Fruit fly (Drosophila melanogaster) whole organism, larva: ENCODE results near the gene Cdk2.
A peak's percentile ranks its signal among the peaks of the same experiment; 100 is the strongest.

ENCODE experiments used
- noc ChIP-seq: fragments of 200-800 bp; sonication (Bioruptor generic); optimal IDR thresholded peaks from 3 replicates; lab custom pipeline; 2019; ENCODE audit warnings: missing biosample characterization, mild to moderate bottlenecking, missing genetic modification characterization, moderate library complexity

Cdk2 gene

dm6 chr3R:20766156-20766486 is 30.7 kb downstream of the Cdk2 start:
- no peak for TF ChIP-seq noc (tag; lab: Kevin White, UChicago)

- TF ChIP-seq noc (tag; lab: Kevin White, UChicago) = no peak
Measured at dm6 chr3R:20772543-20772942, 37.1 kb downstream of the Cdk2 start, which contains the start of gene Takl1. Gene Takl1 (minus strand): TSS chr3R:20772601.

DNA sequence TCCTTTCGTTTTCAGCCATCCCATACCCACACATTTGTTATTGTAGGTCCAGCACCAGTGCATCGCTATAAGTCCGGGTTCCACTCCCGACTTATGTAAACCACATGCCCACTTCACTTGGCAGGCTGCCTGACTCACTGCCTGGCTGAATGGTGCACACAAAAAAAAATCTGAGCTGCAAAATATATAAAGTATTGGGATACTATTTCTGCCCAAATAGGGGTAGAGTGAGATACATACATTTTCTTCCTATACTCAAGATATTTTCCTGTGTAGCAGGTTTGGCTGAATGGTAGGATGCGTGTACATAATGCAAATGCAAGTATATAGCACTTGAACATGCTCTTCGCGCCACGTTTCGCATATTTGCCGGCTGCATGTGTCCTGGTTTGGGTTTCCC is 37.8 kb downstream of the Cdk2 start:
- no peak for TF ChIP-seq noc (tag; lab: Kevin White, UChicago)

DNA sequence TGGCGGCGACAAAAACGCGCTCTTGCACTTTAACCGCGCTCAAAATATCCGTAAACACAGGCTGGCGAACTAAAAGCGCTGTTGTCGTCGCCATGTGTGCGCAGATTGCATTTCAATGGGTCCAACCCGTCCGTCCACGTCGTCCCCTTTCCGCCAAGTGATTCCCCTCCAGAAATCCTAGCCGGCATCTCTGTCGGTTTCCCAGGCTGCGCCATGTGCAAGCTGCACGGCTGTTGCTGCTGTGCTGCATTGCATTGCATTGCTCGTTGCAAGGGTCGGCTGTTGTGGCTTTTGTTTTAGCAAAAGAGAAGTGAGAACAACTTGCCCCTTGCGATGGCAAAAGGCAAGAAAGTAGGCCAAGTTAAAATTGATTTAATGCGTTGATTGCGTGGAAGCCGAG is 38.7 kb downstream of the Cdk2 start:
- TF ChIP-seq noc (tag; lab: Kevin White, UChicago) = no peak

DNA sequence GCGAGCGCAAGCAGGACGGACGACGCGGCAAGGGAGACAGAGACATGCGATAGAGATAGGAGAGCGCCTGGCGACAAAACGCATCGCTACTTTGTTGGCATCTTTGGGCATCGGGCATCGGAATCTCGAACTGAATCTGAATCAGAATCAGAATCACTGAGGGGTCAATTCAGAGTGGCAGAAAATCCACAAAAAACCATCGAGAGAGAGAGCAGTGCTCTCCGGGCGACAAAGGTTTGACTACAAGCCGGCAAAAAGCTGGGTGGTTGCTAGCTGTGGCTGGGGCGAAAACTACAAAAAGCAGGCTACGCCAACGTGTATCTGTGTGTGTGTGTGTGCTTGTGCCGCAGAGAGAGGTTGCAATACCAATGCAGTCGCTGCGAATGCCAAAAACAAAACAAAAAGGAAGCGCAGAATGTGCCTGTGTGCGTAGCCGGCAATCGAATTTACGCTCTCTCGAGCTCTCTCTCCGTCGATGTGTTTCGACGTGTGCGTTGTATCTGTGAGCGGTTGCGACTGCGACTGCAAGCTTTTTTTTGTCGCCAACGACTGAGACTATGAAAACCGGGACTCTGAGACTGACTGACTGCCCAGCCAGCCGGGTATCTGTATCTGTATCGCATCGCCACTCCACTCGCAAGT is 43.0 kb downstream of the Cdk2 start:
- TF ChIP-seq noc (tag; lab: Kevin White, UChicago) = no peak

DNA sequence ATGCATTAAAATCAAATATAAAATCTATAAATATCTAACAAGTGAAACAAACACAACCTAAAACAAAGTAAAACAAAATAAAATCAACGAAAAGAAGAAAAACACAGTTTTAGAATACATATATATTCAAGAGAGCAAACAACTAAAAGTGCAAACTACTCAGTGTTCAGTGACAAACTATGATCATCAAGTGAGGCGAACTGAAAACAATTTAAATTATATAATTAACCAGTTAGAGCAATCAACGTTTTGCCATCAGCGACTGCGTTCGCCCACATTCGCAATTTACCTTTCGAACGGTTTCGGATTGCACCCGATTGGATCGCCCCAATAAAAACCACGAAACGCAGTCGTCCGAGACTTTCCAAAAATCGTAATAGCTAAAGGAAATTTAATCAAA is 44.1 kb downstream of the Cdk2 start:
- no peak for TF ChIP-seq noc (tag; lab: Kevin White, UChicago)

DNA sequence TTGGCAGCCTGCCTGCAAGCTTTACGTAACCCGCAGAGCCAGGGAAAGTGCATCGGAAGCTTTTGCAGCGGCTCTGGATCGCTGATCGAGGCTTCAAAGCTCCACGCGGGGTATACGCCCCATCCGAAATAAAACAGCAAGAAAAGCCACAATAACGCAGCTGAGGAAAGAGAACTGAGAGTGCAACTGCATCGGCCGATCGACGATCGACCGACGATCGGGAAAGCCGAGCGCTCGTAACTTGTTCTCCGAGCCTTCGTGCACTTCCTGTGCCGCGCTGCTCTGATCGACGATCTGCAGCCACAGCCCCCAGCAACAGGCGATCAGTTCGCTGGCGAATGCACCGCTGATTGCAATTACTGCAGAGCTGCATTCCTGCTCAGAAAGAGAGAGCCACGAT is 44.5 kb downstream of the Cdk2 start:
- no peak for TF ChIP-seq noc (tag; lab: Kevin White, UChicago)

dm6 chr3R:20782104-20782654 is 46.8 kb downstream of the Cdk2 start:
- TF ChIP-seq noc (tag; lab: Kevin White, UChicago) = peak; percentile 35

DNA sequence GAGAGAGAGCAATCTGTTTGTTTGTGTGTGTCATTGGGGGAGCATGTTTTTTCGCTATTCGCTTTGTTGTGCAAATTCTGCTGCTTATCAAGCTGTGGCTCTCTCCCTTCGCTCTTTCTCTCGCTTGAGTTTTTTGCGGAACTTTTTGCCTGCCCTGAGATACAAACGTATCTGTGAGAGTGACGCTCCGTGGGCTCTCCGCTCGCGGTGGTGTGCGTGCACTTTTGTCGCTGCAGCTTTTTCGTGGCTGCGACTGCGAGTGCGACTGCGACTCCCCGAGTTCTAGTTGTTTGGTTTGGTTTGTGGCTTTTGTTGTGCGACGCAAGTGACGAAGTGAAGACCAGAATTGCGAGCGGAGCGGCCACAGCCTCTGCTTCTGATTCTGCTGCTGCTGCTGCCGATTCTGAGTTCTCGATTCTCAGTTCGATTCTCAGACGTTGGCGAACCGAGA is 47.3 kb downstream of the Cdk2 start:
- no peak for TF ChIP-seq noc (tag; lab: Kevin White, UChicago)

- no peak for TF ChIP-seq noc (tag; lab: Kevin White, UChicago)
Measured at dm6 chr3R:20783714-20784435, 48.5 kb downstream of the Cdk2 start.

DNA sequence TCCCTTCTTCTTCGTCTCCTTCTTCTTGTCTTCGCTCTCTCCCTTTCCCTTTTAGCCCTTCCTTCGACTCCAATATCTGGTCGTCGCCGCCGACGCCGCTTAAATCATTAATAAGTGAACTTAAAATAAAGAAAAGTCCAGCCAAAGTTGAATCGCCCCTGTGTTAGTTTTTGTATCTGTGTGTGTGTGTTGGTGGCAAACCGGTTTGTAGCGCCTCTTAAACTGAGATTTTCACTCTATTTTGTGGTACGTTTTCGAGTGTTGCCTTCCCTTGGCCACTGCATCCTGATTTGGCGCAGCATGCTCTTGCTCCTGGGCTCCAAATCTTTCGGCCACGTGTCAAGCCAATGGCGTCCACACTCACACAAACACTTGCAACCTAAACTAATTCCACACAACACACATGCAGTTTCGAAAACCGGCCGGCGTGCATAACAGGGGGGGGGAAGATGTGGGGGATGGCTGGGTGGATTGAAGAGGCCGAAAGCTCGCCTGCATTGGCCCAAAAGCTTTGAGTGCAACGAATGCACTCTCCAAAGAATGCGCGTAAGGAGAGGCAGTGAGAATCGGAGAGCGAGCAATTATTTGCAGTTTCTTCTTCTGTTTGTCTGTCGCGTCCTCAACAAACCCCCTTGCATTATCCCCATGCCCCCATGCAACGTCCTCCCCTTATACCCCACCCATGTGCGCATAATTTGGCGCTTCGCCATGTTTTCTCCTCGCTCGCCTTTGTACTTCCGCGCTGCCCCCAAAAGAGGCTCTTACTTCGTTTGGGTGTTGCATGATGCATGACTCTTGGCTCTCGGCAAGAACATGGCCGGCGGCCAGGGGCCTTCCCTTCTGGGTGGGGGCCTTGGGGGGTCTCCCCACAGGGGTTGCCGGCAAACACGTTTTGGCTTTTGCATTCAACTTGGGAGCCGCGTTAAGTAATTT is 49.3 kb downstream of the Cdk2 start:
- no peak for TF ChIP-seq noc (tag; lab: Kevin White, UChicago)
